Fruit fly (Drosophila melanogaster) whole organism, prepupa: ENCODE results near the gene repo.

ENCODE experiments used
- Blimp-1 ChIP-seq: fragments of 200-800 bp; sonication (Bioruptor generic); optimal IDR thresholded peaks from 3 replicates; lab custom pipeline; 2017; ENCODE audit warnings: missing biosample characterization, missing genetic modification characterization, mild to moderate bottlenecking, moderate library complexity, missing genetic modification reagents
- CG11294 ChIP-seq: fragments of 200-800 bp; sonication (Bioruptor generic); IDR thresholded peaks from 2 replicates; pipeline ENCODE4 v1.3.6; 2022; ENCODE audit warnings: missing biosample characterization, missing genetic modification characterization
- CG11762 ChIP-seq: fragments of 200-800 bp; sonication (Bioruptor generic); optimal IDR thresholded peaks from 3 replicates; lab custom pipeline; 2016; ENCODE audit warnings: missing biosample characterization, missing genetic modification characterization; ENCODE audit not compliant: insufficient read depth
- CG11902 ChIP-seq: fragments of 200-800 bp; sonication (Bioruptor generic); optimal IDR thresholded peaks from 3 replicates; lab custom pipeline; 2016; ENCODE audit warnings: missing biosample characterization, missing genetic modification characterization
- CG16779 ChIP-seq: fragments of 200-800 bp; sonication (Bioruptor generic); optimal IDR thresholded peaks from 3 replicates; lab custom pipeline; 2017; ENCODE audit warnings: missing biosample characterization, mild to moderate bottlenecking, missing genetic modification characterization
- CG3919 ChIP-seq: fragments of 200-800 bp; sonication (Bioruptor generic); optimal IDR thresholded peaks from 3 replicates; lab custom pipeline; 2016; ENCODE audit warnings: missing biosample characterization, missing genetic modification characterization
- CG6163 ChIP-seq: fragments of 200-800 bp; sonication (Bioruptor generic); IDR thresholded peaks from 3 replicates; pipeline ENCODE4 v1.3.6; 2022; ENCODE audit warnings: missing biosample characterization, missing genetic modification characterization
- CG6276 ChIP-seq: fragments of 200-800 bp; sonication (Bioruptor generic); optimal IDR thresholded peaks from 2 replicates; lab custom pipeline; 2017; ENCODE audit warnings: missing biosample characterization, mild to moderate bottlenecking, missing genetic modification characterization
- CG6792 ChIP-seq: fragments of 200-800 bp; sonication (Bioruptor generic); optimal IDR thresholded peaks from 3 replicates; lab custom pipeline; 2016; ENCODE audit warnings: missing biosample characterization, missing genetic modification characterization
- CG6808 ChIP-seq: fragments of 200-800 bp; sonication (Bioruptor generic); optimal IDR thresholded peaks from 3 replicates; lab custom pipeline; 2017; ENCODE audit warnings: missing biosample characterization, missing genetic modification characterization, mild to moderate bottlenecking, moderate library complexity, missing genetic modification reagents
- CG6854 ChIP-seq: fragments of 200-800 bp; sonication (Bioruptor generic); optimal IDR thresholded peaks from 2 replicates; lab custom pipeline; 2017; ENCODE audit warnings: missing biosample characterization, mild to moderate bottlenecking, missing genetic modification characterization
- CG7368 ChIP-seq: fragments of 200-800 bp; sonication (Bioruptor generic); optimal IDR thresholded peaks from 3 replicates; lab custom pipeline; 2016; ENCODE audit warnings: missing biosample characterization, missing genetic modification characterization
- CG8632 ChIP-seq: fragments of 200-800 bp; sonication (Bioruptor generic); optimal IDR thresholded peaks from 3 replicates; lab custom pipeline; 2016; ENCODE audit warnings: missing biosample characterization, missing genetic modification characterization
- Eip78C ChIP-seq: fragments of 200-800 bp; sonication (Bioruptor generic); peaks from one replicate; lab custom pipeline; 2016; ENCODE audit warnings: missing biosample characterization, missing genetic modification characterization
- Eip93F ChIP-seq: fragments of 200-800 bp; sonication (Bioruptor generic); optimal IDR thresholded peaks from 2 replicates; lab custom pipeline; 2016; ENCODE audit warnings: missing biosample characterization, mild to moderate bottlenecking, missing genetic modification characterization
- Ets21C ChIP-seq: fragments of 200-800 bp; sonication (Bioruptor generic); optimal IDR thresholded peaks from 3 replicates; lab custom pipeline; 2016; ENCODE audit warnings: missing biosample characterization, missing genetic modification characterization
- Gug ChIP-seq: fragments of 200-800 bp; sonication (Bioruptor generic); IDR thresholded peaks from 2 replicates; pipeline ENCODE4 v1.3.6; 2022; ENCODE audit warnings: missing biosample characterization, missing genetic modification characterization
- Hr38 ChIP-seq: sonication (Bioruptor generic); optimal IDR thresholded peaks from 2 replicates; lab custom pipeline; 2016; ENCODE audit warnings: missing biosample characterization, missing genetic modification characterization
- Lpt ChIP-seq: fragments of 200-800 bp; sonication (Bioruptor generic); optimal IDR thresholded peaks from 3 replicates; lab custom pipeline; 2016; ENCODE audit warnings: missing biosample characterization, missing genetic modification characterization
- Met ChIP-seq: fragments of 200-800 bp; sonication (Bioruptor generic); optimal IDR thresholded peaks from 3 replicates; lab custom pipeline; 2016; ENCODE audit warnings: missing biosample characterization, missing genetic modification characterization
- fd85E ChIP-seq: fragments of 200-800 bp; sonication (Bioruptor generic); optimal IDR thresholded peaks from 3 replicates; lab custom pipeline; 2016; ENCODE audit warnings: missing biosample characterization, missing genetic modification characterization
- salr ChIP-seq, 2 experiments: fragments of 200-800 bp; sonication (Bioruptor generic); optimal IDR thresholded peaks; 3 replicates each; lab custom pipeline; 2016 to 2018; ENCODE audit warnings: missing biosample characterization in 2 of 2, missing genetic modification characterization in 2 of 2, mild to moderate bottlenecking in 1 of 2
- spab ChIP-seq: fragments of 200-800 bp; sonication (Bioruptor generic); optimal IDR thresholded peaks from 2 replicates; lab custom pipeline; 2017; ENCODE audit warnings: missing biosample characterization, mild to moderate bottlenecking, missing genetic modification characterization, missing genetic modification reagents
- svp ChIP-seq: fragments of 200-800 bp; sonication (Bioruptor generic); peaks from one replicate; lab custom pipeline; 2016; ENCODE audit warnings: missing biosample characterization, missing genetic modification characterization
- vri ChIP-seq: fragments of 200-800 bp; sonication (Bioruptor generic); optimal IDR thresholded peaks from 3 replicates; lab custom pipeline; 2016; ENCODE audit warnings: missing biosample characterization, mild to moderate bottlenecking, missing genetic modification characterization

Gene repo

DNA sequence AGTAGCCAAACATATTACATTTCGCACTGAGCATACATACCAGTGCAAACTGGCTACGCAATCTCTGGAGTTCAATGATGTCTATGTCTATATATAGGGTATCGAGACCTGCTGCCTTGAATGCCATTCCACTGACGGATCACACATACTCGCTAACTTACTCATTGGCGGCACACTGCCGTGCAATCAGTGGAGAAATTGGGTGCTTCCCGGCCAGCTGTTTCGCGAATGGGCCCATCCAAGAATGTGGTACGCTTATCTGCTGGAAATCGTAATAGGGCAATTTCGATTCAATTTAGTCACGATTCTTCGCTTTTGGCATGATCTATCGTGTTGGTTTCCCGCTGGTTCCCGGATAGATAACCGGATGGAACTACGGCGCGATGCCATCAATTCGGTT, 44.1 kb downstream of the repo start:
- TF ChIP-seq CG16779: no peak
- TF ChIP-seq CG6854 (GFP tag; lab: Kevin White, UChicago): no peak
- TF ChIP-seq spab (GFP tag; lab: Kevin White, UChicago): no peak
- TF ChIP-seq CG6792 (GFP tag; lab: Kevin White, UChicago): no peak
- no peak for TF ChIP-seq CG3919 (GFP tag; lab: Kevin White, UChicago)
- no peak for TF ChIP-seq fd85E (GFP tag; lab: Kevin White, UChicago)
- TF ChIP-seq CG11762: no peak
- no peak for TF ChIP-seq Gug (GFP tag; lab: Robert Waterston, UW)

dm6 chr3R:18280866-18281473, 45.0 kb downstream of the repo start:
- no peak for TF ChIP-seq CG11902 (GFP tag; lab: Kevin White, UChicago)
- TF ChIP-seq vri (GFP tag; lab: Kevin White, UChicago): peak; percentile 17
- peak; percentile 2 for TF ChIP-seq Eip93F

DNA sequence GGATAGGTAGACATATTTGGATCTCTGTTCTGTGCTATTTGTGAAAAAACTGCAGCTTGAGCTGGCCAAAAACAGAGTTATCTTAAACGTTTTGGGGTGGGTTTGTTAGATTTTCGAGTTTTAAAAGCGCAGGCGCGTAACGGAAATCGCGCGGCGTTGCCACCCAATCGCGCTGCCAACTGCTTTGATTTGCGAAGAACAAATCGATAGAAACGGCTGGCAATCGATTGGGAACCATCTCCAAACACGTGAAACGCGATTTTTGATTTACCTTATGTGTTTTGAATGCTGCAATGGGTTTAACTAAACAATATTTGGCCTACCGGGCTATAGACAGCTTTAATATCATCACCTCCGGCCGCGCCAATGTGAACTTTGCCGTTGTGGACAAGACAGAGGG, 47.4 kb downstream of the repo start, which contains the start of the genes CG14312 and CG8064:
Gene CG14312 (minus strand): TSS at position 88 of the 400 bp plus-strand sequence.
Gene CG8064 (plus strand): TSS at position 220 of the 400 bp plus-strand sequence.
- TF ChIP-seq Ets21C (GFP tag; lab: Kevin White, UChicago) (no peak), svp (GFP tag; lab: Kevin White, UChicago) (peak; percentile 35)

DNA sequence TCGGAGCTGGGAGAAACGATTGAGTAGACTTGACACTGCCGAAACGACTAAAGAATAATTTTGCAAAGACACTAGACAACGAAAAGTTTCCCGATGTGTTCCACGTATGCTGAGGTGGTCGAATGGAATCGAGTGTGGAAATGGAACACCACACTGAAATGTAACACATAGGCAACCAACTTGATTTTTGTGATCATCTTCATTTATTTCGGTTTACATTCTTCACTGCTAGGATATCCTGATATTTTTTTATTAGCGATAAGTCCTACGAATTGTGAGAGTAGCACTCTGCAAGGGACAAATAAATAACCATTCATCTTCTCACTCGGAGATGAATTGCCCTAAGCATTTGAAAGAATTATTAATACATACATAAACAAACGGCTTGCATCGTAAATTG, 52.7 kb downstream of the repo start, which contains the start of gene CG7131:
Gene CG7131 (minus strand): TSS at position 101 of the 400 bp plus-strand sequence.
- no peak for TF ChIP-seq Blimp-1 (GFP tag; lab: Kevin White, UChicago)
- no peak for TF ChIP-seq CG11294 (GFP tag; lab: Robert Waterston, UW)
- no peak for TF ChIP-seq CG6163 (GFP tag; lab: Robert Waterston, UW)
- TF ChIP-seq Hr38 (GFP tag; lab: Kevin White, UChicago): no peak
- no peak for TF ChIP-seq svp (GFP tag; lab: Kevin White, UChicago)
- no peak for TF ChIP-seq Lpt (GFP tag; lab: Kevin White, UChicago)
- TF ChIP-seq Gug (GFP tag; lab: Robert Waterston, UW): no peak
- no peak for TF ChIP-seq CG16779
- no peak for TF ChIP-seq CG6276 (GFP tag; lab: Kevin White, UChicago)
- no peak for TF ChIP-seq Eip78C (GFP tag; lab: Kevin White, UChicago)
- no peak for TF ChIP-seq Met
- TF ChIP-seq salr (GFP tag; optimal IDR thresholded peaks at IDR 0.05; lab: Kevin White, UChicago): no peak
- TF ChIP-seq CG7368: no peak
- no peak for TF ChIP-seq Ets21C (GFP tag; lab: Kevin White, UChicago)
- no peak for TF ChIP-seq CG6808 (GFP tag; lab: Kevin White, UChicago)
- no peak for TF ChIP-seq CG8632 (GFP tag; lab: Kevin White, UChicago)
